Worm (Caenorhabditis elegans) whole organism, L4 larva: ENCODE data around the gene C54D10.10.

Experiments
- F49E8.2 ChIP-seq: sonication (generic microtip); optimal IDR thresholded peaks from 2 replicates; lab custom pipeline; 2016; ENCODE audit warnings: missing compliant biosample characterization, mild to moderate bottlenecking, missing genetic modification characterization, borderline replicate concordance
- Y75B8A.6 ChIP-seq: fragments of 200-800 bp; sonication (Bioruptor generic); IDR thresholded peaks from 2 replicates; pipeline ENCODE4 v1.3.6; 2022; ENCODE audit warnings: missing genetic modification reagents, missing genetic modification characterization, missing compliant biosample characterization
- nhr-25 ChIP-seq: sonication (generic microtip); optimal IDR thresholded peaks from 2 replicates; lab custom pipeline; 2017; ENCODE audit warnings: missing genetic modification characterization, mild to moderate bottlenecking, missing compliant biosample characterization, antibody characterized with exemption, moderate library complexity, borderline replicate concordance; ENCODE audit not compliant: insufficient read depth
- nhr-77 ChIP-seq: fragments of 150-350 bp; optimal IDR thresholded peaks from 2 replicates; lab custom pipeline; 2014; ENCODE audit warnings: missing biosample characterization, missing genetic modification characterization
- skn-1 ChIP-seq: fragments of 150-350 bp; optimal IDR thresholded peaks from 2 replicates; lab custom pipeline; 2014; ENCODE audit warnings: missing biosample characterization, missing genetic modification characterization
- ztf-11 ChIP-seq: fragments of 150-350 bp; optimal IDR thresholded peaks from 2 replicates; lab custom pipeline; 2014; ENCODE audit warnings: missing biosample characterization, missing genetic modification characterization

ce11 chrV:12420843-12421242 lies 29.0 kb downstream of the C54D10.10 start, which contains the start of gene C54D10.4:
- no peak for TF ChIP-seq Y75B8A.6 (GFP tag; lab: Robert Waterston, UW)
- TF ChIP-seq skn-1 (tag; lab: Kevin White, UChicago) = no peak
- no peak for TF ChIP-seq F49E8.2 (tag; lab: Kevin White, UChicago)
- TF ChIP-seq nhr-77 (tag; lab: Kevin White, UChicago) = no peak
- TF ChIP-seq ztf-11 (tag; lab: Kevin White, UChicago) = no peak
- no peak for TF ChIP-seq nhr-25 (tag; lab: Kevin White, UChicago)
